Worm (Caenorhabditis elegans): ENCODE data around the gene btb-12.

Gene btb-12

DNA sequence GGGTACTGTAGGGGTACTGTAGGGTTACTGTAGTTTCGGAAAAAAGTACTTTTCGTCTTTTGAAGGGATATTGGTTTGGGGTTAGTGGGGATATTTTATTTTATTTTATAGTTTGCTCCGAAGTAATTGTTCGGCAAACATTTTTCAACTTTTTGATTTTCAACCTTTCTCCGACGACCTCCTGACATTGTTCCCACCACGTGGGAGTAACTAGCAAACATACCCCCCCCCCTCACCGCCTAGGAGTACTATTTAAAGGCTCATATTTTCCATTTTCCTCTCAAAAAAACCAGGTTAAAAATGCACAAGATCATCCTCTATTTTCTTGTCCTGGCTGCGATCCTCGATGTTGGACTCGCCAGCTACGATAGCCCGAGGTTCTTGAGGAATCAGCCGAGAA is 11.0 kb downstream of the btb-12 start, which contains the start of gene srlf-29:
Gene srlf-29, plus strand, starts transcription at position 301 of the 400 bp plus-strand sequence.
- TF ChIP-seq nhr-43 (tag; optimal IDR thresholded peaks at IDR 0.05; ENCODE audit: poor library complexity, severe bottlenecking) (no peak), nhr-76 (tag; optimal IDR thresholded peaks at IDR 0.05) (no peak), fkh-2 (tag; optimal IDR thresholded peaks at IDR 0.05) (no peak), ceh-16 (tag; optimal IDR thresholded peaks at IDR 0.05) (no peak), ztf-4 (tag; optimal IDR thresholded peaks at IDR 0.05) (no peak), unc-62 (GFP tag; optimal IDR thresholded peaks at IDR 0.05) (no peak), nhr-11 (tag; optimal IDR thresholded peaks at IDR 0.05) (no peak), unc-39 (tag; optimal IDR thresholded peaks at IDR 0.05) (no peak), nhr-23 (tag; optimal IDR thresholded peaks at IDR 0.05) (no peak), ceh-28 (tag; optimal IDR thresholded peaks at IDR 0.05) (no peak), hmg-11 (tag; optimal IDR thresholded peaks at IDR 0.05) (no peak), zag-1 (tag; optimal IDR thresholded peaks at IDR 0.05) (no peak), nhr-12 (tag; optimal IDR thresholded peaks at IDR 0.05) (no peak), mml-1 (tag; optimal IDR thresholded peaks at IDR 0.05) (no peak), ZK546.5 (tag; optimal IDR thresholded peaks at IDR 0.05) (no peak), skn-1 (tag; optimal IDR thresholded peaks at IDR 0.05) (no peak)

DNA sequence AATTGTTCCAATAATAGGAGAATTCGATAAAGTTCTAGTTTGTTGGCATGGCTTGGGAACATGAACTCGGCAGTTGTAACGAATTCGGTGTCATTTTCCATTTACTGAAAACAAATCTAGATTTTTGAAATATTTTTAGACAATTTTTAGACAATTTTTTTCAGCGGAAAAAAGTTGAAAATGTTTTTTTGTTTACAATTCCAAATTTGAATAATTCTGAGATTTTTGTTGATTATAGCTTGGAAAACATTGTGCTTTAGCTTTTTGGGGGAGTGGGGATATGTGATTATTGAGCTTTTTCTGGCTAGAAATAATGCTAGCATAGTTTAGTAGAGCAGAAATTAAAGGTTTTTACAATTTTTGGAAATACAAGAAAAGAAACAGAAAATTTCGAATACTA is 13.9 kb downstream of the btb-12 start, which contains the start of gene srw-97:
Gene srw-97, minus strand, starts transcription at position 101 of the 400 bp plus-strand sequence.
- no peak for TF ChIP-seq R02D3.7 (tag; optimal IDR thresholded peaks at IDR 0.05)

DNA sequence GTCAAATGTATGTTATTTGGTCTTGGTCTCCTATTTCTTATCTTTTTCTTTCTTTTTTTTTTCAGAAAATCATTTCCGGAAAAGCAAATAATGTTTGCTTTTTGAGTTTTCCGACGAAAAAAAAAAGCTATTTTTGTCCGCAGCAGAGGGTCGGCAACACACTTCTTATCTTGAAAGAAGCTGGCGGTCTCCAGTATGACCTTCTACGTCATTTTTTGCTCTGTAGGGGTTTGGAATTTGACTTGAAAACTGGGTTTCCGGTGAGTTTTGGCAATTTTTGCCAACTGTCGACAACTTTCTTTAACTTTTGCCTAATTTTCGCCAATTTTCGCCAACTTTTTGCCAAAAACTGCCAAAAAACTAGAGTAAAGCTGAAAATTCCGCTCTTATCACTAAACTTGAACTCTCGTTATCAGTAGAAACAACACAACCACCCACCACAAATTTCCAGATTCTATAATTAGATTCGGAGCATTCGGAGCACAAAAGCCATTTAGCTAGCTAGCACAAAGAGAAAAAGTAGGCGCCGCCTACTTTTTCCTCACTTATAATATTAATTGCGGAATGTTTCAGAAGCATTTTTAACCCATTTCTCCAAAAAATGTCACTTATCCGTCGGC is 15.4 kb downstream of the btb-12 start, which contains the start of gene nhx-6:
Gene nhx-6, plus strand, starts transcription at position 570 of the 620 bp plus-strand sequence.
- TF ChIP-seq pqm-1 (tag; optimal IDR thresholded peaks at IDR 0.05), result peak; percentile 5
- no peak for TF ChIP-seq egl-27 (tag; optimal IDR thresholded peaks at IDR 0.05)
- TF ChIP-seq elt-2 (tag; optimal IDR thresholded peaks at IDR 0.05), result peak; percentile 66

DNA sequence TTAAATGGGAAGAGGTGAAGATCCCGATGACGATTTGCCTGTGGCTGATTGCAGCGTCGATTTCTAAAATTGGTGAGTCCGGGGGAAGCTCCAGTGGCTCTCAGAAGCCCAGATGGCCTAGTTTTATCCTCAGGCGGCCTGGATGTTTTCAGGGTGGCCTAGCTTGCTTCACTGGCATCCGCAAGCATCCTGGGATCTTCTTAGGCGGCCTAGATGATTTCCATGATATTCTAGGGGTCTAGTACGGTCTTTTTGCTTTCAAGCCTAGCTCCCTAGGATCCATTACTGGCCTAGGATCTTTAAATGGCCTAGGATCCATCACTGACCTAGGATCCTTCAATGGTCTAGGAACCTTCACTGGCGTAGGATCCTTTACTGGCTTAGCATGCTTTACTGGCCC is 16.0 kb downstream of the btb-12 start:
- TF ChIP-seq ceh-82 (tag; optimal IDR thresholded peaks at IDR 0.05) (no peak), nhr-77 (tag; optimal IDR thresholded peaks at IDR 0.05) (no peak), elt-2 (tag; optimal IDR thresholded peaks at IDR 0.05) (no peak), lin-39 (tag; optimal IDR thresholded peaks at IDR 0.05) (no peak), mdl-1 (tag; optimal IDR thresholded peaks at IDR 0.05) (no peak), nhr-67 (tag; optimal IDR thresholded peaks at IDR 0.05) (no peak), aly-2 (tag; optimal IDR thresholded peaks at IDR 0.05) (no peak), unc-39 (tag; optimal IDR thresholded peaks at IDR 0.05) (no peak), ztf-4 (tag; optimal IDR thresholded peaks at IDR 0.05) (no peak), skn-1 (tag; optimal IDR thresholded peaks at IDR 0.05) (no peak), unc-62 (GFP tag; optimal IDR thresholded peaks at IDR 0.05) (no peak), fkh-2 (tag; optimal IDR thresholded peaks at IDR 0.05) (no peak), pqm-1 (tag; optimal IDR thresholded peaks at IDR 0.05) (no peak), daf-12 (tag; optimal IDR thresholded peaks at IDR 0.05) (no peak)

DNA sequence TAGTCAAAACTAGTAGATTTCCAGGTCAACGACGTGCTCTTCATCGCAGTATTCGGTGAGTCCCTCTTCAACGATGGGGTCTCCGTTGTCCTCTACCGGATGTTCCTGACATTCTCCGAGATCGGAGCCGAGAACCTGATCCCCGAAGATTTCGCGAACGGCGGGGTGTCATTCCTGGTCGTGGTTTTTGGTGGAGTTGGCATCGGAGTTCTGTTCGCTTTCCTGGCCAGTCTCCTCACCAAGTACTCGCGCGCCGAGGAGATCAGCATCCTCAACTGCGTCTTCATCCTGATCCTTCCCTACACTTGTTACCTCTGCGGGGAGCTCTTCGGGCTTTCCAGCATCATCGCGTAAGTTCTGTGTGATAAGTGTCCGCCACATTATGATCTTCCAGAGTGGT is 17.7 kb downstream of the btb-12 start:
- TF ChIP-seq lin-15B (tag; optimal IDR thresholded peaks at IDR 0.05) (no peak), lsy-12 (tag; optimal IDR thresholded peaks at IDR 0.05) (no peak), nhr-43 (tag; optimal IDR thresholded peaks at IDR 0.05; ENCODE audit: poor library complexity, severe bottlenecking) (no peak), skn-1 (tag; optimal IDR thresholded peaks at IDR 0.05) (no peak), tbx-2 (tag; optimal IDR thresholded peaks at IDR 0.05) (no peak), nhr-12 (tag; optimal IDR thresholded peaks at IDR 0.05) (no peak), nhr-76 (tag; optimal IDR thresholded peaks at IDR 0.05) (no peak), elt-3 (tag; optimal IDR thresholded peaks at IDR 0.05) (no peak), ama-1 (optimal IDR thresholded peaks at IDR 0.05) (no peak)

DNA sequence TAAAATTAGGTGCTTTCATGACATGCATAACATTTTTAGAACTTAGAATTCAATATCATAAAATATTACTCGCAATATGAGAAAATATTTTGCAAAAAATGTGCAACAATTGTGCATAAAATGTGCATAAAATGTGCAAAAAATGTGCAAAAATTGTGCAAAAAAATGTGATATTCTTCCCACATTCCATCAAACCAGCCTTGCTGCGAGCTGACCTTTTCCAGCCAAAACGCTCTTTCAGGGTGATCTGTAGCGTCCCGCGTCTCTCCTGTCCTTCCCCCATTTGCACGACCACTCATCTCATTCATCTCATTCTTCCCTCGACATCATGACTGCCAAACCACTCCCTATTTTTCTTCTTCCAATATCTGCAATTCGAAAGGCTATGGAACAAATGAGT is 21.1 kb downstream of the btb-12 start, which contains the start of gene fbxb-17:
Gene fbxb-17, plus strand, starts transcription at position 301 of the 400 bp plus-strand sequence.
- TF ChIP-seq pha-4 (tag; optimal IDR thresholded peaks at IDR 0.05), result no peak
- no peak for TF ChIP-seq aly-2 (tag; optimal IDR thresholded peaks at IDR 0.05)
- TF ChIP-seq nhr-77 (tag; optimal IDR thresholded peaks at IDR 0.05), result no peak
- no peak for TF ChIP-seq ZK546.5 (tag; optimal IDR thresholded peaks at IDR 0.05)

Data from whole organism, L3 larva.